Worm (Caenorhabditis elegans) whole organism, young adult: ENCODE data around the gene F11C1.10.

Experiments used
- B0035.1 ChIP-seq: sonication (generic microtip); optimal IDR thresholded peaks from 2 replicates; lab custom pipeline; 2016; ENCODE audit warnings: missing genetic modification characterization, mild to moderate bottlenecking, missing compliant biosample characterization, missing genotype, missing genetic modification reagents
- B0336.3 ChIP-seq: fragments of 200-800 bp; sonication (Bioruptor generic); IDR thresholded peaks from 2 replicates; pipeline ENCODE4 v1.3.6; 2022; ENCODE audit warnings: missing genetic modification characterization, missing compliant biosample characterization
- F37B4.10 ChIP-seq: fragments of 200-800 bp; sonication (Bioruptor generic); IDR thresholded peaks from 2 replicates; pipeline ENCODE4 v1.3.6; 2022; ENCODE audit warnings: missing genetic modification characterization, missing compliant biosample characterization
- F49E8.2 ChIP-seq: sonication (generic microtip); optimal IDR thresholded peaks from 3 replicates; lab custom pipeline; 2017; ENCODE audit warnings: missing genetic modification characterization, mild to moderate bottlenecking, missing compliant biosample characterization, antibody characterized with exemption, moderate library complexity; ENCODE audit not compliant: insufficient read depth
- F57A8.1 ChIP-seq: fragments of 200-800 bp; sonication (Bioruptor generic); optimal IDR thresholded peaks from 2 replicates; lab custom pipeline; 2018; ENCODE audit warnings: mild to moderate bottlenecking, missing genetic modification characterization, moderate library complexity, missing compliant biosample characterization
- T26A5.8 ChIP-seq: sonication (generic microtip); optimal IDR thresholded peaks from 2 replicates; lab custom pipeline; 2016; ENCODE audit warnings: missing genetic modification characterization, missing compliant biosample characterization
- aptf-3 ChIP-seq: fragments of 200-800 bp; sonication (Bioruptor generic); IDR thresholded peaks from 2 replicates; pipeline ENCODE4 v1.3.6; 2022; ENCODE audit warnings: missing genetic modification characterization, missing compliant biosample characterization
- atf-7 ChIP-seq: sonication (generic microtip); optimal IDR thresholded peaks from 2 replicates; lab custom pipeline; 2017; ENCODE audit warnings: mild to moderate bottlenecking, missing genetic modification characterization, missing compliant biosample characterization
- attf-3 ChIP-seq: fragments of 200-800 bp; sonication (Bioruptor generic); conservative IDR thresholded peaks from 2 replicates; pipeline ENCODE4 v1.3.6; 2022; ENCODE audit warnings: missing genetic modification reagents, missing genetic modification characterization, missing compliant biosample characterization
- attf-5 ChIP-seq: fragments of 200-800 bp; sonication (Bioruptor generic); optimal IDR thresholded peaks from 2 replicates; lab custom pipeline; 2018; ENCODE audit warnings: mild to moderate bottlenecking, missing genetic modification characterization, missing compliant biosample characterization
- cebp-1 ChIP-seq, 2 experiments: fragments of 200-800 bp in 1 of 2; sonication (Bioruptor generic) in 1 of 2; sonication (generic microtip) in 1 of 2; IDR thresholded peaks in 1 of 2; optimal IDR thresholded peaks in 1 of 2; 2 replicates each; pipeline versions ENCODE4 v1.3.6 to Lab custom; 2017 to 2022; ENCODE audit warnings: missing compliant biosample characterization in 2 of 2, missing genetic modification characterization in 2 of 2, mild to moderate bottlenecking in 1 of 2, missing genetic modification reagents in 1 of 2, moderate library complexity in 1 of 2
- ceh-100 ChIP-seq: fragments of 200-800 bp; sonication (Bioruptor generic); IDR thresholded peaks from 2 replicates; pipeline ENCODE4 v1.3.6; 2022; ENCODE audit warnings: missing genetic modification reagents, missing genetic modification characterization, missing compliant biosample characterization
- dox-1 ChIP-seq: fragments of 200-800 bp; sonication (Bioruptor generic); IDR thresholded peaks from 2 replicates; pipeline ENCODE4 v1.3.6; 2022; ENCODE audit warnings: missing genetic modification reagents, missing genetic modification characterization, missing compliant biosample characterization
- dpl-1 ChIP-seq: fragments of 150-350 bp; optimal IDR thresholded peaks from 2 replicates; lab custom pipeline; 2014; ENCODE audit warnings: missing biosample characterization, missing genetic modification reagents, missing genetic modification characterization
- efl-1 ChIP-seq: fragments of 150-350 bp; optimal IDR thresholded peaks from 2 replicates; lab custom pipeline; 2014; ENCODE audit warnings: missing biosample characterization, missing genetic modification reagents, missing genetic modification characterization
- let-607 ChIP-seq, 2 experiments: fragments of 200-800 bp in 1 of 2; sonication (Bioruptor generic) in 1 of 2; sonication (generic microtip) in 1 of 2; optimal IDR thresholded peaks; 2 replicates each; lab custom pipeline; 2016 to 2018; ENCODE audit warnings: mild to moderate bottlenecking in 2 of 2, missing compliant biosample characterization in 2 of 2, missing genetic modification characterization in 2 of 2, moderate library complexity in 2 of 2, missing genotype in 1 of 2
- lin-26 ChIP-seq: fragments of 200-800 bp; sonication (Bioruptor generic); IDR thresholded peaks from 2 replicates; pipeline ENCODE4 v1.3.6; 2022; ENCODE audit warnings: missing genetic modification reagents, missing genetic modification characterization, missing compliant biosample characterization
- lsl-1 ChIP-seq: fragments of 200-800 bp; sonication (Bioruptor generic); optimal IDR thresholded peaks from 2 replicates; lab custom pipeline; 2018; ENCODE audit warnings: mild to moderate bottlenecking, missing genetic modification characterization, moderate library complexity, missing compliant biosample characterization
- lsy-27 ChIP-seq: sonication (generic microtip); optimal IDR thresholded peaks from 2 replicates; lab custom pipeline; 2017; ENCODE audit warnings: missing genetic modification characterization, mild to moderate bottlenecking, missing compliant biosample characterization, antibody characterized with exemption, missing genotype, borderline replicate concordance; ENCODE audit not compliant: insufficient read depth
- madf-8 ChIP-seq: fragments of 200-800 bp; sonication (Bioruptor generic); conservative IDR thresholded peaks from 2 replicates; pipeline ENCODE4 v1.3.6; 2022; ENCODE audit warnings: missing genetic modification reagents, missing genetic modification characterization, missing compliant biosample characterization
- mel-28 ChIP-seq: sonication (generic microtip); optimal IDR thresholded peaks from 2 replicates; lab custom pipeline; 2016; ENCODE audit warnings: borderline replicate concordance, mild to moderate bottlenecking, missing genetic modification characterization, missing compliant biosample characterization
- nfya-1 ChIP-seq: sonication (generic microtip); optimal IDR thresholded peaks from 2 replicates; lab custom pipeline; 2017; ENCODE audit warnings: antibody characterized with exemption, missing compliant biosample characterization, missing genetic modification characterization, borderline replicate concordance; ENCODE audit not compliant: insufficient read depth
- nhr-27 ChIP-seq: fragments of 200-800 bp; sonication (Bioruptor generic); optimal IDR thresholded peaks from 2 replicates; lab custom pipeline; 2018; ENCODE audit warnings: mild to moderate bottlenecking, missing genetic modification characterization, moderate library complexity, missing compliant biosample characterization
- nhr-80 ChIP-seq: sonication (generic microtip); optimal IDR thresholded peaks from 2 replicates; lab custom pipeline; 2016; ENCODE audit warnings: missing genetic modification characterization, missing compliant biosample characterization
- zim-3 ChIP-seq: sonication (generic microtip); optimal IDR thresholded peaks from 2 replicates; lab custom pipeline; 2017; ENCODE audit warnings: mild to moderate bottlenecking, missing genetic modification characterization, moderate library complexity, missing compliant biosample characterization
- ztf-18 ChIP-seq: sonication (generic microtip); optimal IDR thresholded peaks from 2 replicates; lab custom pipeline; 2016; ENCODE audit warnings: missing genotype, mild to moderate bottlenecking, missing genetic modification characterization, missing compliant biosample characterization

Gene F11C1.10

ce11 chrX:12975595-12976089 is 1.2 kb upstream of the F11C1.10 start, which contains the start of gene ppk-3 (continued):
- peak; percentile 62 for TF ChIP-seq efl-1 (GFP tag; lab: Kevin White, UChicago)
- TF ChIP-seq B0336.3 (GFP tag; lab: Robert Waterston, UW) = 0 out of 2 replicates have a peak, but pooled peaks have one; percentile 28
- TF ChIP-seq attf-3 (GFP tag; lab: Robert Waterston, UW) = 0 out of 2 replicates have a peak, but pooled peaks have one; percentile 12
- TF ChIP-seq let-607 (tag; optimal IDR thresholded peaks at IDR 0.05; lab: Kevin White, UChicago) = no peak
- no peak for TF ChIP-seq atf-7 (tag; lab: Kevin White, UChicago)

ce11 chrX:12977451-12977850 is 569 bp downstream of the F11C1.10 start, which contains the start of gene F11C1.9:
TSS of gene F11C1.9 (minus strand) at chrX:12977551.
- TF ChIP-seq F49E8.2 = no peak
- no peak for TF ChIP-seq cebp-1 (GFP tag; IDR thresholded peaks at IDR 0.05; lab: Robert Waterston, UW)
- no peak for TF ChIP-seq cebp-1 (tag; optimal IDR thresholded peaks at IDR 0.05; lab: Kevin White, UChicago)
- no peak for TF ChIP-seq lsl-1 (GFP tag; lab: Kevin White, UChicago)
- TF ChIP-seq zim-3 (tag; lab: Kevin White, UChicago) = no peak
- no peak for TF ChIP-seq T26A5.8 (tag; lab: Kevin White, UChicago)
- TF ChIP-seq dpl-1 = no peak
- TF ChIP-seq lin-26 (GFP tag; lab: Robert Waterston, UW) = no peak
- no peak for TF ChIP-seq nhr-27 (tag; lab: Kevin White, UChicago)
- no peak for TF ChIP-seq attf-5 (GFP tag; lab: Kevin White, UChicago)
- no peak for TF ChIP-seq nfya-1 (tag; lab: Kevin White, UChicago)
- TF ChIP-seq madf-8 (GFP tag; lab: Robert Waterston, UW) = no peak
- TF ChIP-seq mel-28 = no peak
- no peak for TF ChIP-seq F57A8.1
- TF ChIP-seq B0035.1 (tag; lab: Kevin White, UChicago) = no peak

- TF ChIP-seq aptf-3 (GFP tag; lab: Robert Waterston, UW) (0 out of 2 replicates have a peak, but pooled peaks have one; percentile 25), lsy-27 (no peak)
Measured at ce11 chrX:12978569-12978968, 1.7 kb downstream of the F11C1.10 start.

ce11 chrX:12979747-12980146 is 2.9 kb downstream of the F11C1.10 start:
- TF ChIP-seq ceh-100 (GFP tag; lab: Robert Waterston, UW) = no peak
- TF ChIP-seq nhr-80 (tag; lab: Kevin White, UChicago) = peak; percentile 25

ce11 chrX:12981393-12981792 is 4.5 kb downstream of the F11C1.10 start, which contains the start of gene scav-4:
TSS of gene scav-4 (plus strand) at chrX:12981775.
- TF ChIP-seq F37B4.10 (GFP tag; lab: Robert Waterston, UW) (no peak), let-607 (tag; optimal IDR thresholded peaks at IDR 0.05; lab: Kevin White, UChicago) (peak in 1 of 2 experiments; percentile 28), dox-1 (0 out of 2 replicates have a peak, but pooled peaks have one; percentile 30), nhr-80 (tag; lab: Kevin White, UChicago) (peak; percentile 35)

- TF ChIP-seq nhr-80 (tag; lab: Kevin White, UChicago) = peak; percentile 76
- TF ChIP-seq let-607 (tag; optimal IDR thresholded peaks at IDR 0.05; lab: Kevin White, UChicago) = peak in 1 of 2 experiments; percentile 37
- no peak for TF ChIP-seq ztf-18 (tag; lab: Kevin White, UChicago)
Measured at ce11 chrX:12982725-12983124, 5.8 kb downstream of the F11C1.10 start.
